Fruit fly (Drosophila melanogaster) whole organism, wandering third instar larva: ENCODE measurements around the gene Glut4EF.

ENCODE experiments used
- CG32264 ChIP-seq: fragments of 200-800 bp; sonication (Bioruptor generic); optimal IDR thresholded peaks from 2 replicates; lab custom pipeline; 2016; ENCODE audit warnings: missing biosample characterization, missing genetic modification characterization
- CG9705 ChIP-seq: fragments of 200-800 bp; sonication (Bioruptor generic); optimal IDR thresholded peaks from 2 replicates; lab custom pipeline; 2018; ENCODE audit warnings: missing biosample characterization, mild to moderate bottlenecking, missing genetic modification characterization
- CrebA ChIP-seq: fragments of 200-800 bp; sonication (Bioruptor generic); optimal IDR thresholded peaks from 2 replicates; lab custom pipeline; 2016; ENCODE audit warnings: missing biosample characterization, mild to moderate bottlenecking, missing genetic modification characterization, borderline replicate concordance
- GATAd ChIP-seq: sonication (Bioruptor generic); optimal IDR thresholded peaks from 2 replicates; lab custom pipeline; 2016; ENCODE audit warnings: missing biosample characterization, missing genetic modification characterization
- HLH106 ChIP-seq: fragments of 200-800 bp; optimal IDR thresholded peaks from 3 replicates; lab custom pipeline; 2019; ENCODE audit warnings: missing biosample characterization, mild to moderate bottlenecking, missing genetic modification characterization, moderate library complexity
- Hnf4 ChIP-seq: fragments of 200-800 bp; sonication (Bioruptor generic); optimal IDR thresholded peaks from 2 replicates; lab custom pipeline; 2016; ENCODE audit warnings: missing biosample characterization, mild to moderate bottlenecking, missing genetic modification characterization
- Hr78 ChIP-seq: fragments of >200 bp; optimal IDR thresholded peaks from 2 replicates; lab custom pipeline; 2017; ENCODE audit warnings: missing biosample characterization, missing genetic modification characterization
- Hr83 ChIP-seq: fragments of 200-300 bp; sonication (Bioruptor generic); optimal IDR thresholded peaks from 2 replicates; lab custom pipeline; 2016; ENCODE audit warnings: missing biosample characterization, mild to moderate bottlenecking, missing genetic modification characterization, moderate library complexity; ENCODE audit not compliant: poor library complexity, severe bottlenecking
- Jra ChIP-seq: sonication (Bioruptor generic); optimal IDR thresholded peaks from 2 replicates; lab custom pipeline; 2016; ENCODE audit warnings: missing biosample characterization, missing genetic modification characterization
- Mio ChIP-seq: sonication (Bioruptor generic); optimal IDR thresholded peaks from 2 replicates; lab custom pipeline; 2016; ENCODE audit warnings: missing biosample characterization, missing genetic modification characterization
- Myc ChIP-seq: fragments of >200 bp; optimal IDR thresholded peaks from 2 replicates; lab custom pipeline; 2017
- OdsH ChIP-seq: fragments of 200-800 bp; sonication (Bioruptor generic); optimal IDR thresholded peaks from 2 replicates; lab custom pipeline; 2016; ENCODE audit warnings: missing biosample characterization, mild to moderate bottlenecking, missing genetic modification characterization
- Rel ChIP-seq, 2 experiments: fragments of 200-800 bp; sonication (Bioruptor generic) in 1 of 2; optimal IDR thresholded peaks; 2 replicates in 1 of 2; 3 replicates in 1 of 2; lab custom pipeline; 2016 to 2019; ENCODE audit warnings: mild to moderate bottlenecking in 2 of 2, missing biosample characterization in 2 of 2, missing genetic modification characterization in 2 of 2, moderate library complexity in 1 of 2
- br ChIP-seq: fragments of 200-800 bp; sonication (Bioruptor generic); optimal IDR thresholded peaks from 2 replicates; lab custom pipeline; 2016; ENCODE audit warnings: missing biosample characterization, missing genetic modification characterization
- brk ChIP-seq: fragments of 200-800 bp; sonication (Bioruptor generic); optimal IDR thresholded peaks from 2 replicates; lab custom pipeline; 2016; ENCODE audit warnings: missing biosample characterization, mild to moderate bottlenecking, missing genetic modification characterization
- dl ChIP-seq, 2 experiments: fragments of 175-275, 200-275 bp in 1 of 2; fragments of 200-275 bp in 1 of 2; sonication (Bioruptor generic); optimal IDR thresholded peaks; lab custom pipeline; 2018; ENCODE audit warnings: mild to moderate bottlenecking in 2 of 2, missing biosample characterization in 2 of 2, missing genetic modification characterization in 2 of 2, moderate library complexity in 2 of 2; ENCODE audit not compliant: partially characterized antibody in 2 of 2, insufficient read depth in 1 of 2
- dmrt93B ChIP-seq: fragments of 200-800 bp; sonication (Bioruptor generic); optimal IDR thresholded peaks from 2 replicates; lab custom pipeline; 2018; ENCODE audit warnings: missing biosample characterization, mild to moderate bottlenecking, missing genetic modification characterization
- dsf ChIP-seq: sonication (Bioruptor generic); optimal IDR thresholded peaks from 2 replicates; lab custom pipeline; 2016; ENCODE audit warnings: missing biosample characterization, missing genetic modification characterization, borderline replicate concordance
- ey ChIP-seq: fragments of 200-800 bp; sonication (Bioruptor generic); optimal IDR thresholded peaks from 2 replicates; lab custom pipeline; 2016; ENCODE audit warnings: missing biosample characterization, missing genetic modification characterization
- foxo ChIP-seq, 2 experiments: fragments of 200-800 bp; sonication (Bioruptor generic); optimal IDR thresholded peaks; 2 replicates in 1 of 2; 3 replicates in 1 of 2; lab custom pipeline; 2016 to 2017; ENCODE audit warnings: missing biosample characterization in 2 of 2, missing genetic modification characterization in 2 of 2
- fru ChIP-seq: fragments of 200-800 bp; sonication (Bioruptor generic); optimal IDR thresholded peaks from 3 replicates; lab custom pipeline; 2016; ENCODE audit warnings: missing biosample characterization, mild to moderate bottlenecking, missing genetic modification characterization
- h ChIP-seq: fragments of 200-800 bp; sonication (Bioruptor generic); optimal IDR thresholded peaks from 3 replicates; lab custom pipeline; 2016; ENCODE audit warnings: missing biosample characterization, mild to moderate bottlenecking, missing genetic modification characterization
- lola ChIP-seq: fragments of >200 bp; optimal IDR thresholded peaks from 2 replicates; lab custom pipeline; 2017; ENCODE audit warnings: missing biosample characterization, missing genetic modification characterization
- psq ChIP-seq: fragments of 200-800 bp; sonication (Bioruptor generic); optimal IDR thresholded peaks from 3 replicates; lab custom pipeline; 2017; ENCODE audit warnings: missing biosample characterization, mild to moderate bottlenecking, missing genetic modification characterization, moderate library complexity
- sv ChIP-seq: fragments of 200-800 bp; sonication (Bioruptor generic); optimal IDR thresholded peaks from 3 replicates; lab custom pipeline; 2016; ENCODE audit warnings: missing biosample characterization, missing genetic modification characterization
- tai ChIP-seq: sonication (Bioruptor generic); optimal IDR thresholded peaks from 2 replicates; lab custom pipeline; 2016; ENCODE audit warnings: missing biosample characterization, missing genetic modification characterization
- usp ChIP-seq: fragments of >200 bp; optimal IDR thresholded peaks from 2 replicates; lab custom pipeline; 2017; ENCODE audit warnings: missing biosample characterization, missing genetic modification characterization
- woc ChIP-seq: sonication (Bioruptor generic); optimal IDR thresholded peaks from 2 replicates; lab custom pipeline; 2016; ENCODE audit warnings: missing biosample characterization, mild to moderate bottlenecking, missing genetic modification characterization

Glut4EF gene

DNA sequence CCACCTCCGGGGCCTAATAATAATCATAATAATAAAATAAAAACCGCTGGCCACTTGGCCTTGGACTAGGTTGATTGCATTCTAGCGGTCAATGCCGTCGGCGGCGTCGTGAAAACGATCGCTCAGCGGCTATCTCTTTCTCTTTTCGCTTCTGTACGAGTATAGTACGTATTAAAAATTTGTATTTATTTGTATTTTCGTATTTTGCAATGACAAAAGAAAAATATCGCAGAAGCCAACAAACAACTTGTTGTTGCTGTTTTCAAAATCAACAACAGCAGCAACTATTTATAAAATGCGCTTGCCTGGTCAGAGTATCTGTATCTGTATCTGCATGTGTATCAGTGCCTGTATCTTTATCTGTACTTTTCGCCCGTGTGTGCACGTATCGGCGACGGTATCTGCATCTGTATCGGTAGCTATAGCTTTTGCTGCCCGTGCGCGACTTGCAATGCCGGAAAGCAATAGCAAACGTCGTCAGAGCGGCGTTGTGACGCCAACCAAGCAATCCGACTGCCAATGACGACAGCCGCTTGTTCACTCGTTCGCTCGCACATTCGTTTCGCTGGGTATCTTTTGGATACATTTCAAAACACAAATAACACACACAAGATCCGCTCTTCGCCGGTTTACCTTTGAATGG is 80.3 kb downstream of the Glut4EF start (continued):
- TF ChIP-seq dl (GFP tag; optimal IDR thresholded peaks at IDR 0.05; lab: Kevin White, UChicago; ENCODE audit: insufficient read depth in 1 of 2, partially characterized antibody in 2 of 2) (no peak), fru (GFP tag; lab: Kevin White, UChicago) (peak; percentile 27), Jra (GFP tag; lab: Kevin White, UChicago) (no peak), tai (GFP tag; lab: Kevin White, UChicago) (peak; percentile 75), brk (GFP tag; lab: Kevin White, UChicago) (peak; percentile 42), ey (GFP tag; lab: Kevin White, UChicago) (no peak), psq (GFP tag; lab: Kevin White, UChicago) (peak; percentile 41), CG9705 (GFP tag; lab: Kevin White, UChicago) (no peak), dsf (GFP tag; lab: Kevin White, UChicago) (no peak), foxo (GFP tag; optimal IDR thresholded peaks at IDR 0.05; lab: Kevin White, UChicago) (peak in 1 of 2 experiments; percentile 25), lola (GFP tag; lab: Kevin White, UChicago) (no peak), br (peak; percentile 57), h (GFP tag; lab: Kevin White, UChicago) (peak; percentile 80), usp (GFP tag; lab: Kevin White, UChicago) (no peak), CrebA (GFP tag; lab: Kevin White, UChicago) (peak; percentile 87), dmrt93B (GFP tag; lab: Kevin White, UChicago) (no peak), Hnf4 (GFP tag; lab: Kevin White, UChicago) (peak; percentile 35), Hr78 (GFP tag; lab: Kevin White, UChicago) (no peak)

DNA sequence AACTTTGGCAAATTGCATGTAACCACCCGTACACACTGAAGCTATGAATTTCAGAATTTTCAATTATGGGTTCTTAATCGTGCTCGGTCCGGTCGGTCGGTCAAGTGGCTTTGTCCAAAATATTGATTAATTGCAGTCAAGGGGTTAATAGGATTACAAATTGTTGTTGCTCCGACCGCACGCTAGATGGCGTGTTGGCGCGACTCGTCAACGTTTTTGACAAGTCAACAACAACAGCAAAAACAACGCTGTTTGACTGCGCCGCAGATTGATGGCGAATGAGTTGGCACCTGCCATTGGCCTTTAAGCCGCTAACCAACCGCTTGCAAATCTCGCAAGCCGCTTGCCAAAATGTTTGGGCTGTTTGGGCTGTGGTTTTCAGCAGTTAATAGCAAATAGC is 82.2 kb downstream of the Glut4EF start:
- TF ChIP-seq OdsH (GFP tag; lab: Kevin White, UChicago) (no peak), Hr83 (GFP tag; lab: Kevin White, UChicago) (no peak), Rel (GFP tag; optimal IDR thresholded peaks at IDR 0.05; lab: Kevin White, UChicago) (no peak), Rel (tag; optimal IDR thresholded peaks at IDR 0.05; lab: Kevin White, UChicago) (no peak), CG9705 (GFP tag; lab: Kevin White, UChicago) (no peak), dmrt93B (GFP tag; lab: Kevin White, UChicago) (no peak), h (GFP tag; lab: Kevin White, UChicago) (no peak), HLH106 (tag; lab: Kevin White, UChicago) (no peak), sv (GFP tag; lab: Kevin White, UChicago) (no peak), woc (no peak), GATAd (GFP tag; lab: Kevin White, UChicago) (no peak), Jra (GFP tag; lab: Kevin White, UChicago) (no peak), fru (GFP tag; lab: Kevin White, UChicago) (no peak)

DNA sequence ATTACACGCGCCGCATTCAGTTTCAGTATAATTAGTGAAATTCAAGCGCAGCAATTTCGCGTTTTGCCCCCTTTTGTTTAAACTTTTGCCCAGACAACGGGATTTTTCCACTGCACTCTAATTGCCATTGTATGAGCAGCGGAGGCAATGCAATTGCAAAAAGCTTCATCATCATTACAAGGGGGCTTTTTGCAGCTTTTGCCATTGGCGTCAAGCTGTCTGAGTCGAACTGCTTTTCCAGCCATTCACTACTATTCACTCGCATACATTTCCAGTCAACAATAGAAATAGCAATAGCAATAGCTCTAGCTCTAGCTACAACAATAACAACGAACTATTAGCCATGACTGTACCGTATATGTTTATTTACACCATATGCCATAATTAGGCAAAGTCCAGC is 82.7 kb downstream of the Glut4EF start:
- no peak for TF ChIP-seq Rel (GFP tag; optimal IDR thresholded peaks at IDR 0.05; lab: Kevin White, UChicago)
- TF ChIP-seq Rel (tag; optimal IDR thresholded peaks at IDR 0.05; lab: Kevin White, UChicago): peak; percentile 24
- no peak for TF ChIP-seq Jra (GFP tag; lab: Kevin White, UChicago)

dm6 chr3R:9959911-9960310 is 85.4 kb downstream of the Glut4EF start:
- TF ChIP-seq Rel (GFP tag; optimal IDR thresholded peaks at IDR 0.05; lab: Kevin White, UChicago) (no peak), Rel (tag; optimal IDR thresholded peaks at IDR 0.05; lab: Kevin White, UChicago) (no peak), foxo (GFP tag; optimal IDR thresholded peaks at IDR 0.05; lab: Kevin White, UChicago) (no peak), tai (GFP tag; lab: Kevin White, UChicago) (no peak), Hr78 (GFP tag; lab: Kevin White, UChicago) (no peak), Mio (GFP tag; lab: Kevin White, UChicago) (no peak), woc (no peak), dmrt93B (GFP tag; lab: Kevin White, UChicago) (no peak), Myc (lab: Kevin White, UChicago) (no peak), Hr83 (GFP tag; lab: Kevin White, UChicago) (no peak), dl (GFP tag; optimal IDR thresholded peaks at IDR 0.05; lab: Kevin White, UChicago; ENCODE audit: insufficient read depth in 1 of 2, partially characterized antibody in 2 of 2) (no peak), lola (GFP tag; lab: Kevin White, UChicago) (no peak), CG32264 (GFP tag; lab: Kevin White, UChicago) (no peak), br (no peak)
